Fruit fly (Drosophila melanogaster) whole organism, embryonic: ENCODE data around the gene PIG-T.
A peak's percentile ranks its signal among the peaks of the same experiment; 100 is the strongest.

Experiments
- CG10321 ChIP-seq: fragments of 200-800 bp; sonication (Bioruptor generic); IDR thresholded peaks from 2 replicates; pipeline ENCODE4 v1.3.6; 2022; ENCODE audit warnings: missing biosample characterization, missing genetic modification characterization
- CG12155 ChIP-seq: fragments of 200-800 bp; sonication (Bioruptor generic); optimal IDR thresholded peaks from 3 replicates; lab custom pipeline; 2016; ENCODE audit warnings: missing biosample characterization, missing genetic modification characterization
- CG13775 ChIP-seq: fragments of 200-800 bp; sonication (Bioruptor generic); optimal IDR thresholded peaks from 3 replicates; lab custom pipeline; 2017; ENCODE audit warnings: missing biosample characterization, mild to moderate bottlenecking, missing genetic modification characterization
- CG15269 ChIP-seq: fragments of 200-800 bp; sonication (Bioruptor generic); optimal IDR thresholded peaks from 2 replicates; lab custom pipeline; 2018; ENCODE audit warnings: missing biosample characterization, mild to moderate bottlenecking, missing genetic modification characterization, moderate library complexity
- CG17328 ChIP-seq: fragments of 200-800 bp; sonication (Bioruptor generic); IDR thresholded peaks from 2 replicates; pipeline ENCODE4 v1.3.6; 2022; ENCODE audit warnings: missing biosample characterization, missing genetic modification characterization
- CG17385 ChIP-seq: fragments of 200-800 bp; sonication (Bioruptor generic); optimal IDR thresholded peaks from 3 replicates; lab custom pipeline; 2018; ENCODE audit warnings: missing biosample characterization, mild to moderate bottlenecking, missing genetic modification characterization
- CG17912 ChIP-seq: fragments of 200-800 bp; sonication (Bioruptor generic); optimal IDR thresholded peaks from 2 replicates; lab custom pipeline; 2018; ENCODE audit warnings: missing biosample characterization, mild to moderate bottlenecking, missing genetic modification characterization
- CG2202 ChIP-seq: fragments of 200-800 bp; sonication (Bioruptor generic); optimal IDR thresholded peaks from 2 replicates; lab custom pipeline; 2018; ENCODE audit warnings: missing biosample characterization, mild to moderate bottlenecking, missing genetic modification characterization
- CG3065 ChIP-seq: fragments of 200-800 bp; sonication (Bioruptor generic); optimal IDR thresholded peaks from 2 replicates; lab custom pipeline; 2016; ENCODE audit warnings: missing biosample characterization, missing genetic modification characterization
- CG42726 ChIP-seq: fragments of 200-800 bp; sonication (Bioruptor generic); IDR thresholded peaks from 2 replicates; pipeline ENCODE4 v1.3.6; 2022; ENCODE audit warnings: missing biosample characterization, missing genetic modification characterization; ENCODE audit not compliant: partially characterized antibody
- CG4282 ChIP-seq: fragments of 200-800 bp; sonication (Bioruptor generic); optimal IDR thresholded peaks from 2 replicates; lab custom pipeline; 2016; ENCODE audit warnings: missing biosample characterization, missing genetic modification characterization
- CG4730 ChIP-seq: fragments of 200-800 bp; sonication (Bioruptor generic); IDR thresholded peaks from 2 replicates; pipeline ENCODE4 v1.3.6; 2022; ENCODE audit warnings: missing biosample characterization, missing genetic modification characterization
- CG5953 ChIP-seq: fragments of 200-800 bp; sonication (Bioruptor generic); IDR thresholded peaks from 2 replicates; pipeline ENCODE4 v1.3.6; 2022; ENCODE audit warnings: missing biosample characterization, missing genetic modification characterization
- CG6791 ChIP-seq: fragments of 200-800 bp; sonication (Bioruptor generic); IDR thresholded peaks from 3 replicates; pipeline ENCODE4 v1.3.6; 2022; ENCODE audit warnings: missing biosample characterization, missing genetic modification characterization; ENCODE audit not compliant: partially characterized antibody
- CG7271 ChIP-seq: fragments of 200-800 bp; sonication (Bioruptor generic); optimal IDR thresholded peaks from 2 replicates; lab custom pipeline; 2018; ENCODE audit warnings: missing biosample characterization, mild to moderate bottlenecking, missing genetic modification characterization, moderate library complexity
- CG7357 ChIP-seq: fragments of 200-800 bp; sonication (Bioruptor generic); IDR thresholded peaks from 3 replicates; pipeline ENCODE4 v1.3.6; 2022; ENCODE audit warnings: missing biosample characterization, missing genetic modification characterization
- CG7987 ChIP-seq: fragments of 200-800 bp; sonication (Bioruptor generic); optimal IDR thresholded peaks from 2 replicates; lab custom pipeline; 2018; ENCODE audit warnings: missing biosample characterization, mild to moderate bottlenecking, missing genetic modification characterization, moderate library complexity
- CG8765 ChIP-seq: fragments of 200-800 bp; sonication (Bioruptor generic); IDR thresholded peaks from 2 replicates; pipeline ENCODE4 v1.3.6; 2022; ENCODE audit warnings: missing biosample characterization, missing genetic modification characterization
- CTCF ChIP-seq: fragments of 200-800 bp; sonication (Bioruptor generic); optimal IDR thresholded peaks from 2 replicates; lab custom pipeline; 2017; ENCODE audit warnings: missing biosample characterization, mild to moderate bottlenecking, missing genetic modification characterization, moderate library complexity
- CoRest ChIP-seq: fragments of 200-800 bp; sonication (Bioruptor generic); optimal IDR thresholded peaks from 3 replicates; lab custom pipeline; 2018; ENCODE audit warnings: missing biosample characterization, mild to moderate bottlenecking, missing genetic modification characterization, moderate library complexity
- Dbx ChIP-seq: fragments of 200-800 bp; sonication (Bioruptor generic); IDR thresholded peaks from 3 replicates; pipeline ENCODE4 v1.3.6; 2022; ENCODE audit warnings: missing biosample characterization, missing genetic modification characterization
- Hsf ChIP-seq: fragments of 200-800 bp; sonication (Bioruptor generic); optimal IDR thresholded peaks from 3 replicates; lab custom pipeline; 2016; ENCODE audit warnings: missing biosample characterization, missing genetic modification characterization
- Kr ChIP-seq: fragments of 200-800 bp; sonication (Bioruptor generic); optimal IDR thresholded peaks from 2 replicates; lab custom pipeline; 2017; ENCODE audit warnings: missing biosample characterization, mild to moderate bottlenecking, missing genetic modification characterization
- Lhr ChIP-seq: fragments of 200-800 bp; sonication (Bioruptor generic); optimal IDR thresholded peaks from 3 replicates; lab custom pipeline; 2017; ENCODE audit warnings: mild to moderate bottlenecking, missing biosample characterization, missing genetic modification reagents, missing genetic modification characterization
- NC2β ChIP-seq: fragments of 200-800 bp; sonication (Bioruptor generic); optimal IDR thresholded peaks from 2 replicates; lab custom pipeline; 2016; ENCODE audit warnings: missing biosample characterization, missing genetic modification characterization
- Nf-YA ChIP-seq: fragments of 200-800 bp; sonication (Bioruptor generic); IDR thresholded peaks from 2 replicates; pipeline ENCODE4 v1.3.6; 2022; ENCODE audit warnings: missing biosample characterization, missing genetic modification characterization
- Ptx1 ChIP-seq: fragments of 200-800 bp; sonication (Bioruptor generic); IDR thresholded peaks from 2 replicates; pipeline ENCODE4 v1.3.6; 2022; ENCODE audit warnings: missing biosample characterization, missing genetic modification characterization
- Spps ChIP-seq: fragments of 200-800 bp; sonication (Bioruptor generic); optimal IDR thresholded peaks from 2 replicates; lab custom pipeline; 2018; ENCODE audit warnings: missing biosample characterization, mild to moderate bottlenecking, missing genetic modification characterization
- Sry-β ChIP-seq: fragments of 200-800 bp; sonication (Bioruptor generic); optimal IDR thresholded peaks from 2 replicates; lab custom pipeline; 2018; ENCODE audit warnings: missing biosample characterization, mild to moderate bottlenecking, missing genetic modification characterization, moderate library complexity
- abd-A ChIP-seq: fragments of 200-800 bp; sonication (Bioruptor generic); optimal IDR thresholded peaks from 3 replicates; lab custom pipeline; 2019; ENCODE audit warnings: missing biosample characterization, mild to moderate bottlenecking, missing genetic modification characterization, moderate library complexity
- bsh ChIP-seq, 2 experiments: fragments of 200-800 bp; sonication (Bioruptor generic); optimal IDR thresholded peaks; 2 replicates each; lab custom pipeline; 2017 to 2018; ENCODE audit warnings: mild to moderate bottlenecking in 2 of 2, missing biosample characterization in 2 of 2, missing genetic modification characterization in 2 of 2, moderate library complexity in 1 of 2
- btn ChIP-seq: fragments of 200-800 bp; sonication (Bioruptor generic); optimal IDR thresholded peaks from 2 replicates; lab custom pipeline; 2016; ENCODE audit warnings: missing biosample characterization, missing genetic modification characterization
- caup ChIP-seq: fragments of 200-800 bp; sonication (Bioruptor generic); optimal IDR thresholded peaks from 3 replicates; lab custom pipeline; 2017; ENCODE audit warnings: missing biosample characterization, mild to moderate bottlenecking, missing genetic modification characterization, moderate library complexity; ENCODE audit not compliant: severe bottlenecking
- chinmo ChIP-seq: fragments of 200-800 bp; sonication (Bioruptor generic); IDR thresholded peaks from 4 replicates; pipeline ENCODE4 v1.3.6; 2022; ENCODE audit warnings: missing biosample characterization, missing genetic modification characterization; ENCODE audit not compliant: partially characterized antibody
- disco-r ChIP-seq: fragments of 200-800 bp; sonication (Bioruptor generic); optimal IDR thresholded peaks from 2 replicates; lab custom pipeline; 2016; ENCODE audit warnings: missing biosample characterization, missing genetic modification characterization
- dm ChIP-seq: fragments of 200-800 bp; sonication (Bioruptor generic); optimal IDR thresholded peaks from 3 replicates; lab custom pipeline; 2016; ENCODE audit warnings: missing biosample characterization, missing genetic modification characterization
- en ChIP-seq: fragments of 200-800 bp; sonication (Bioruptor generic); optimal IDR thresholded peaks from 2 replicates; lab custom pipeline; 2016; ENCODE audit warnings: missing biosample characterization, missing genetic modification characterization
- exex ChIP-seq: fragments of 200-800 bp; sonication (Bioruptor generic); optimal IDR thresholded peaks from 4 replicates; lab custom pipeline; 2018; ENCODE audit warnings: missing biosample characterization, mild to moderate bottlenecking, missing genetic modification characterization, moderate library complexity
- fd96Cb ChIP-seq: fragments of 200-800 bp; sonication (Bioruptor generic); optimal IDR thresholded peaks from 2 replicates; lab custom pipeline; 2018; ENCODE audit warnings: missing biosample characterization, mild to moderate bottlenecking, missing genetic modification characterization, moderate library complexity
- her ChIP-seq: fragments of 200-800 bp; sonication (Bioruptor generic); optimal IDR thresholded peaks from 2 replicates; lab custom pipeline; 2016; ENCODE audit warnings: missing biosample characterization, missing genetic modification characterization
- kah ChIP-seq: fragments of 200-800 bp; sonication (Bioruptor generic); optimal IDR thresholded peaks from 2 replicates; lab custom pipeline; 2018; ENCODE audit warnings: missing biosample characterization, mild to moderate bottlenecking, missing genetic modification characterization
- klu ChIP-seq: fragments of 200-800 bp; sonication (Bioruptor generic); IDR thresholded peaks from 2 replicates; pipeline ENCODE4 v1.3.6; 2022; ENCODE audit warnings: missing biosample characterization, missing genetic modification characterization
- odd ChIP-seq: fragments of 200-800 bp; sonication (Bioruptor generic); optimal IDR thresholded peaks from 2 replicates; lab custom pipeline; 2017; ENCODE audit warnings: missing biosample characterization, mild to moderate bottlenecking, missing genetic modification characterization
- pb ChIP-seq: fragments of 200-800 bp; sonication (Bioruptor generic); optimal IDR thresholded peaks from 3 replicates; lab custom pipeline; 2016; ENCODE audit warnings: missing biosample characterization, missing genetic modification characterization
- ranshi ChIP-seq: fragments of 200-800 bp; sonication (Bioruptor generic); IDR thresholded peaks from 2 replicates; pipeline ENCODE4 v1.3.6; 2022; ENCODE audit warnings: missing biosample characterization, missing genetic modification characterization
- slbo ChIP-seq: fragments of 200-800 bp; sonication (Bioruptor generic); IDR thresholded peaks from 2 replicates; pipeline ENCODE4 v1.3.6; 2022; ENCODE audit warnings: missing biosample characterization, missing genetic modification characterization
- slp2 ChIP-seq: fragments of 200-800 bp; sonication (Bioruptor generic); optimal IDR thresholded peaks from 2 replicates; lab custom pipeline; 2016; ENCODE audit warnings: missing biosample characterization, missing genetic modification characterization
- sob ChIP-seq: fragments of 200-800 bp; sonication (Bioruptor generic); IDR thresholded peaks from 2 replicates; pipeline ENCODE4 v1.3.6; 2022; ENCODE audit warnings: missing biosample characterization, missing genetic modification characterization
- ssp ChIP-seq: fragments of 200-800 bp; sonication (Bioruptor generic); IDR thresholded peaks from 2 replicates; pipeline ENCODE4 v1.3.6; 2022; ENCODE audit warnings: missing biosample characterization, missing genetic modification characterization
- tgo ChIP-seq: fragments of 200-800 bp; sonication (Bioruptor generic); IDR thresholded peaks from 3 replicates; pipeline ENCODE4 v1.3.6; 2022; ENCODE audit warnings: missing biosample characterization, missing genetic modification characterization
- wdn ChIP-seq: fragments of 200-800 bp; sonication (Bioruptor generic); IDR thresholded peaks from 2 replicates; pipeline ENCODE4 v1.3.6; 2022; ENCODE audit warnings: missing biosample characterization, missing genetic modification characterization

PIG-T gene

DNA sequence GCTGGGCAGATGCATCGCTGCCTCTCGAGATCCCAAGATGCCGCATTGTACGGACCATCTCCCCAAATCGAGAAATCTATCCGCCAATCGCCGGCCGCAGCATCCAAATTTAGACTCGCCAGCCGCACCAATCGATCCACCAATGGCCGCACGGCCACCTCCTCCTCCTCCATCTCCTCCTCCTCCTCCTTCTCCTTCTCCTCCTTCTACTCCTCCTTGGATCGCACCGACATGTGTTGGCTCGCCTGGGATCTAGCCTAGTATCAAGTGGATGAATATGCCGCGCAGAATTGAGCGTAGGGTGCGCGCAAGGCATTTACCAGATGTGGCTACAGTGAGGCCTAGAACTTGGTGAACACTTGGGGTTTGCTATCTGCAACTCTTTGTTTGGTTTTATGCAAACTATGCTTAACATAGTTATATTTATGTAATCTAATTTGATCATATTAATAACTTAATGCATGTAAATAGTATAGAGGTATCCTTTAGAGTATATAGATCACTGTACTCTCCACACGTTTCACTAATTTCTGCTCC is 48.0 kb upstream of the PIG-T start, which contains the start of gene org-1 (continued):
- TF ChIP-seq dm (GFP tag; lab: Kevin White, UChicago) (peak; percentile 76), abd-A (tag; lab: Kevin White, UChicago) (no peak), CG15269 (tag; lab: Kevin White, UChicago) (peak; percentile 95), disco-r (GFP tag; lab: Kevin White, UChicago) (peak; percentile 65), CG4730 (GFP tag; lab: Robert Waterston, UW) (peak; percentile 97), ranshi (GFP tag; lab: Robert Waterston, UW) (peak; percentile 98), btn (GFP tag; lab: Kevin White, UChicago) (peak; percentile 67), caup (peak; percentile 89), Sry-β (GFP tag; lab: Kevin White, UChicago) (peak; percentile 70), odd (GFP tag; lab: Kevin White, UChicago) (peak; percentile 80), CG12155 (GFP tag; lab: Kevin White, UChicago) (peak; percentile 90), Kr (GFP tag; lab: Kevin White, UChicago) (peak; percentile 48), Hsf (GFP tag; lab: Kevin White, UChicago) (peak; percentile 91), CG13775 (peak; percentile 89), CG4282 (no peak), bsh (GFP tag; optimal IDR thresholded peaks at IDR 0.05; lab: Kevin White, UChicago) (peak; percentile 78 to 98), en (GFP tag; lab: Kevin White, UChicago) (peak; percentile 62), CG42726 (GFP tag; lab: Robert Waterston, UW) (0 out of 2 replicates have a peak, but pooled peaks have one; percentile 13), tgo (GFP tag; lab: Robert Waterston, UW) (peak; percentile 98), CG5953 (GFP tag; lab: Robert Waterston, UW) (peak; percentile 93), ssp (GFP tag; lab: Robert Waterston, UW) (peak; percentile 93), CG6791 (GFP tag; lab: Robert Waterston, UW) (no peak), Lhr (GFP tag; lab: Kevin White, UChicago) (peak; percentile 85), klu (GFP tag; lab: Robert Waterston, UW) (peak; percentile 94), kah (peak; percentile 84), CG17385 (GFP tag; lab: Kevin White, UChicago) (peak; percentile 90), slp2 (GFP tag; lab: Kevin White, UChicago) (peak; percentile 76), CTCF (GFP tag; lab: Kevin White, UChicago) (peak; percentile 58), CG7987 (GFP tag; lab: Kevin White, UChicago) (peak; percentile 73), wdn (GFP tag; lab: Robert Waterston, UW) (peak; percentile 90), CG3065 (GFP tag; lab: Kevin White, UChicago) (peak; percentile 89), CG2202 (tag; lab: Kevin White, UChicago) (peak; percentile 90), Dbx (GFP tag; lab: Robert Waterston, UW) (peak; percentile 94), CG7357 (peak; percentile 92), pb (GFP tag; lab: Kevin White, UChicago) (peak; percentile 47), exex (tag; lab: Kevin White, UChicago) (peak; percentile 58), CG10321 (peak; percentile 73), chinmo (no peak), NC2β (GFP tag; lab: Kevin White, UChicago) (peak; percentile 84), her (GFP tag; lab: Kevin White, UChicago) (peak; percentile 22), CG7271 (peak; percentile 79), CoRest (tag; lab: Kevin White, UChicago) (peak; percentile 97), CG17328 (peak; percentile 98), Nf-YA (GFP tag; lab: Robert Waterston, UW) (peak; percentile 92), Spps (tag; lab: Kevin White, UChicago) (peak; percentile 93), Ptx1 (GFP tag; lab: Robert Waterston, UW) (peak; percentile 99), slbo (GFP tag; lab: Robert Waterston, UW) (peak; percentile 97), CG8765 (peak; percentile 96), sob (GFP tag; lab: Robert Waterston, UW) (peak; percentile 96), fd96Cb (tag; lab: Kevin White, UChicago) (peak; percentile 97), CG17912 (GFP tag; lab: Kevin White, UChicago) (peak; percentile 76)
